Worm (Caenorhabditis elegans): ENCODE measurements around the gene F28H7.8.

- TF ChIP-seq nhr-76 (tag; optimal IDR thresholded peaks at IDR 0.05), result no peak
- TF ChIP-seq ceh-82 (tag; optimal IDR thresholded peaks at IDR 0.05), result no peak
- no peak for TF ChIP-seq unc-62 (GFP tag; optimal IDR thresholded peaks at IDR 0.05 in 1 of 2)
- TF ChIP-seq unc-62 (tag; optimal IDR thresholded peaks at IDR 0.05), result no peak
- no peak for TF ChIP-seq jun-1 (tag; optimal IDR thresholded peaks at IDR 0.05)
- no peak for TF ChIP-seq Y5F2A.4 (GFP tag; optimal IDR thresholded peaks at IDR 0.05)
- no peak for TF ChIP-seq mep-1 (tag; optimal IDR thresholded peaks at IDR 0.05)
- TF ChIP-seq F26F4.8 (GFP tag; conservative IDR thresholded peaks at IDR 0.05), result no peak
- TF ChIP-seq snpc-4 (tag; optimal IDR thresholded peaks at IDR 0.05), result no peak
- no peak for TF ChIP-seq ceh-20 (GFP tag; IDR thresholded peaks at IDR 0.05)
These were observed 44.1 kb upstream of the F28H7.8 start for ce11 chrV:10714630-10715029.
